Worm (Caenorhabditis elegans): ENCODE results near the gene grl-20.

DNA sequence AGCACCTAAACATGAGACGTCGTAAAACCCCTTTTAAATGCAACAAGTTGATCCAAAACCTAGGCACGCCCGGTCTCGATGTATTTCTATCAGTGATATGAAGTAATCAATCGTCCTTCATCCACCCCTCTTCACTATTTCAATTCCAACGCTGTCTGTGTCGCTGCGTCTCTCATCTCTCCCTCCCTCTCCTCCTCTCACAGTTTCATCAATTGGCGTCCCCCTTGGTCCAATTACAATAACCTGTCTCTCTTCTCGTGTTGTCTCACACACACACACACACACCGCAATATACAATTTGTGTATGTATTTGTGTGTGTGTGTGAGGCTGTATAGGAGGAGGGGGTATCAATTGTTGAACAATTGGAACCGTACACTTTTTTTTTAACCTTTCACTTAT lies 45.5 kb downstream of the grl-20 start:
- no peak for TF ChIP-seq elt-1 (tag; optimal IDR thresholded peaks at IDR 0.05)
- TF ChIP-seq snpc-4 (tag; optimal IDR thresholded peaks at IDR 0.05), result no peak
- no peak for TF ChIP-seq ceh-82 (tag; optimal IDR thresholded peaks at IDR 0.05)
- no peak for TF ChIP-seq nhr-6 (tag; optimal IDR thresholded peaks at IDR 0.05)
- no peak for TF ChIP-seq ama-1 (optimal IDR thresholded peaks at IDR 0.05)

All from whole organism, L2 larva.